Fruit fly (Drosophila melanogaster): Measurements from ENCODE around the gene hoe1.

Gene hoe1

dm6 chr2L:4887382-4888219, 44.6 kb downstream of the hoe1 start (continued):
- TF ChIP-seq B-H2 (GFP tag; optimal IDR thresholded peaks at IDR 0.05): no peak
- no peak for TF ChIP-seq CG17186 (GFP tag; optimal IDR thresholded peaks at IDR 0.05)
- peak; percentile 66 for TF ChIP-seq dmrt11E (tag; optimal IDR thresholded peaks at IDR 0.05)
- TF ChIP-seq ro (GFP tag; IDR thresholded peaks at IDR 0.05): peak; percentile 56; the same call in 1 of the 2 replicates
- peak; percentile 36 for TF ChIP-seq CG4820 (GFP tag; optimal IDR thresholded peaks at IDR 0.05)
- 0 out of 3 replicates have a peak, but pooled peaks have one; percentile 20 for TF ChIP-seq CG11093 (GFP tag; IDR thresholded peaks at IDR 0.05)
- peak; percentile 18 for TF ChIP-seq D19B (GFP tag; optimal IDR thresholded peaks at IDR 0.05)
- TF ChIP-seq sc (optimal IDR thresholded peaks at IDR 0.05): no peak
- peak; percentile 23 for TF ChIP-seq sc (GFP tag; optimal IDR thresholded peaks at IDR 0.05)
- TF ChIP-seq Pdp1 (GFP tag; optimal IDR thresholded peaks at IDR 0.05): peak; percentile 0 to 23
- TF ChIP-seq CG4328 (GFP tag; optimal IDR thresholded peaks at IDR 0.05): no peak
- no peak for TF ChIP-seq CG4707 (GFP tag; optimal IDR thresholded peaks at IDR 0.05)
- no peak for TF ChIP-seq lov (optimal IDR thresholded peaks at IDR 0.05)
- TF ChIP-seq lov (GFP tag; IDR thresholded peaks at IDR 0.05): peak; percentile 54; the same call in 1 of the 3 replicates
- TF ChIP-seq CHES-1-like (GFP tag; optimal IDR thresholded peaks at IDR 0.05): no peak
- no peak for TF ChIP-seq nau (GFP tag; optimal IDR thresholded peaks at IDR 0.05)
- no peak for TF ChIP-seq fd64A (GFP tag; optimal IDR thresholded peaks at IDR 0.05)
- TF ChIP-seq CG11085 (GFP tag; IDR thresholded peaks at IDR 0.05): peak; percentile 35
- peak; percentile 24 for TF ChIP-seq CG18619 (GFP tag; optimal IDR thresholded peaks at IDR 0.05)
- peak; percentile 7 for TF ChIP-seq Atf-2 (GFP tag; optimal IDR thresholded peaks at IDR 0.05)
- TF ChIP-seq al (GFP tag; IDR thresholded peaks at IDR 0.05): peak; percentile 52; the same call in 1 of the 2 replicates
- no peak for TF ChIP-seq ems (GFP tag; optimal IDR thresholded peaks at IDR 0.05)
- TF ChIP-seq gem (tag; optimal IDR thresholded peaks at IDR 0.05): peak; percentile 80
- TF ChIP-seq grn (GFP tag; optimal IDR thresholded peaks at IDR 0.05): no peak
- peak; percentile 80 for TF ChIP-seq stc (GFP tag; IDR thresholded peaks at IDR 0.05)
- TF ChIP-seq zfh1 (GFP tag; IDR thresholded peaks at IDR 0.05): peak; percentile 78
- peak; percentile 45 for TF ChIP-seq CG4424 (GFP tag; optimal IDR thresholded peaks at IDR 0.05)
- peak; percentile 28; the same call in 1 of the 2 replicates for TF ChIP-seq GATAe (GFP tag; conservative IDR thresholded peaks at IDR 0.05)
- TF ChIP-seq ara (GFP tag; IDR thresholded peaks at IDR 0.05): peak; percentile 64
- TF ChIP-seq sqz (GFP tag; optimal IDR thresholded peaks at IDR 0.05): no peak
- peak; percentile 15 for TF ChIP-seq gcm (GFP tag; optimal IDR thresholded peaks at IDR 0.05)
- TF ChIP-seq CG11696 (GFP tag; IDR thresholded peaks at IDR 0.05): peak; percentile 44; the same call in 1 of the 2 replicates
- no peak for TF ChIP-seq ash1 (GFP tag; optimal IDR thresholded peaks at IDR 0.05)
- no peak for TF ChIP-seq CG8359 (GFP tag; optimal IDR thresholded peaks at IDR 0.05; ENCODE audit: borderline replicate concordance)
- peak; percentile 30 for TF ChIP-seq mam (GFP tag; optimal IDR thresholded peaks at IDR 0.05)
- TF ChIP-seq prd (optimal IDR thresholded peaks at IDR 0.05): no peak
- peak; percentile 77 for TF ChIP-seq prd (GFP tag; IDR thresholded peaks at IDR 0.05)
- TF ChIP-seq danr (GFP tag; IDR thresholded peaks at IDR 0.05): peak; percentile 59
- TF ChIP-seq Awh (GFP tag; IDR thresholded peaks at IDR 0.05): peak; percentile 63
- peak; percentile 4 for TF ChIP-seq Nf-YC (tag; optimal IDR thresholded peaks at IDR 0.05)
- peak; percentile 65 for TF ChIP-seq zf30C (GFP tag; optimal IDR thresholded peaks at IDR 0.05)
- TF ChIP-seq Bteb2 (GFP tag; optimal IDR thresholded peaks at IDR 0.05): no peak
- peak; percentile 81 for TF ChIP-seq slbo (GFP tag; IDR thresholded peaks at IDR 0.05)
- peak in 1 of 2 experiments; percentile 70 for TF ChIP-seq Hr78 (GFP tag; optimal IDR thresholded peaks at IDR 0.05)
- TF ChIP-seq CG4617 (GFP tag; optimal IDR thresholded peaks at IDR 0.05; ENCODE audit: borderline replicate concordance): no peak
- peak; percentile 3 for TF ChIP-seq CG9437 (GFP tag; optimal IDR thresholded peaks at IDR 0.05)
- TF ChIP-seq CG14014 (GFP tag; IDR thresholded peaks at IDR 0.05): peak; percentile 56
- no peak for TF ChIP-seq odd (GFP tag; optimal IDR thresholded peaks at IDR 0.05)
- TF ChIP-seq cg (GFP tag; optimal IDR thresholded peaks at IDR 0.05): peak; percentile 65

Data from whole organism, embryonic.